Worm (Caenorhabditis elegans) whole organism, L1 larva: ENCODE measurements around the gene rpl-36.

ENCODE experiments used
- aha-1 ChIP-seq: fragments of 150-350 bp; optimal IDR thresholded peaks from 2 replicates; lab custom pipeline; 2014; ENCODE audit warnings: missing biosample characterization, missing genetic modification characterization
- ceh-90 ChIP-seq: sonication (generic microtip); optimal IDR thresholded peaks from 2 replicates; lab custom pipeline; 2016; ENCODE audit warnings: missing genetic modification characterization, missing compliant biosample characterization
- dpl-1 ChIP-seq, 3 experiments: fragments of 150-350 bp in 2 of 3; sonication (generic microtip) in 1 of 3; optimal IDR thresholded peaks; 2 replicates each; lab custom pipeline; 2014 to 2017; ENCODE audit warnings: missing biosample characterization in 3 of 3, missing genetic modification characterization in 3 of 3, missing genetic modification reagents in 3 of 3
- isw-1 ChIP-seq: fragments of 200-800 bp; sonication (Bioruptor generic); IDR thresholded peaks from 2 replicates; pipeline ENCODE4 v1.3.6; 2022; ENCODE audit warnings: missing genetic modification characterization, missing compliant biosample characterization
- lin-39 ChIP-seq: fragments of 150-350 bp; optimal IDR thresholded peaks from 2 replicates; lab custom pipeline; 2014; ENCODE audit warnings: missing biosample characterization, missing genetic modification reagents, missing genetic modification characterization
- mep-1 ChIP-seq: fragments of 150-350 bp; optimal IDR thresholded peaks from 2 replicates; lab custom pipeline; 2014; ENCODE audit warnings: missing biosample characterization, missing genetic modification characterization
- nhr-20 ChIP-seq: sonication (generic microtip); optimal IDR thresholded peaks from 2 replicates; lab custom pipeline; 2016; ENCODE audit warnings: mild to moderate bottlenecking, missing genetic modification characterization, missing compliant biosample characterization
- nhr-237 ChIP-seq: fragments of 150-350 bp; optimal IDR thresholded peaks from 2 replicates; lab custom pipeline; 2014; ENCODE audit warnings: missing biosample characterization, missing genetic modification characterization
- snpc-4 ChIP-seq: fragments of 150-350 bp; optimal IDR thresholded peaks from 2 replicates; lab custom pipeline; 2014; ENCODE audit warnings: missing biosample characterization, missing genetic modification characterization
- sptf-1 ChIP-seq: fragments of 150-350 bp; optimal IDR thresholded peaks from 2 replicates; lab custom pipeline; 2014; ENCODE audit warnings: missing biosample characterization, missing genetic modification characterization
- unc-62 ChIP-seq: fragments of 150-350 bp; optimal IDR thresholded peaks from 2 replicates; lab custom pipeline; 2014; ENCODE audit warnings: missing biosample characterization, missing genetic modification reagents, missing genetic modification characterization

DNA sequence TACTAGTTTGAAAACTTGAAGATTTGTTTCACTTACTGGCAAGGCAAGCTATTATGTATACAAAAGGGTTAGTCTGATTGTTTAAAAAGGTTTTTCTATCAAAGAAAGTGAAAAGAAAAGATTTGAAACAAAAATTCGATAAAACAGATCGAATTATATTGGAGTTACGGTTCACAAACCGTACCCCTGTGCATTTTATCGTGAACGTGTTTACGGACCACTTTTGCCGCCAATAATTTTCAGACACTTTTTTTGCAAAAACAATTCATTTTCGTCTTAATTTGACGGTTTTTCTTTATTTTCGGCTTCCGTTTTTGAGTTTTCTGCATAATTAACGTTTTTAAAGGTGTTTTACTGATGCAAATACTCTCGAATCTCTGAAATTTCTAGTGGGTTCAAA is 14.8 kb upstream of the rpl-36 start:
- TF ChIP-seq ceh-90 (no peak), mep-1 (no peak), snpc-4 (tag; lab: Kevin White, UChicago) (no peak), nhr-237 (tag; lab: Kevin White, UChicago) (no peak), nhr-20 (tag; lab: Kevin White, UChicago) (no peak), aha-1 (tag; lab: Kevin White, UChicago) (no peak), sptf-1 (tag; lab: Kevin White, UChicago) (no peak), unc-62 (GFP tag; lab: Kevin White, UChicago) (no peak), isw-1 (GFP tag; lab: Robert Waterston, UW) (no peak), dpl-1 (GFP tag; optimal IDR thresholded peaks at IDR 0.05; lab: Kevin White, UChicago) (no peak), lin-39 (tag; lab: Kevin White, UChicago) (no peak)
